Worm (Caenorhabditis elegans): ENCODE results near the gene col-145.

Gene col-145

DNA sequence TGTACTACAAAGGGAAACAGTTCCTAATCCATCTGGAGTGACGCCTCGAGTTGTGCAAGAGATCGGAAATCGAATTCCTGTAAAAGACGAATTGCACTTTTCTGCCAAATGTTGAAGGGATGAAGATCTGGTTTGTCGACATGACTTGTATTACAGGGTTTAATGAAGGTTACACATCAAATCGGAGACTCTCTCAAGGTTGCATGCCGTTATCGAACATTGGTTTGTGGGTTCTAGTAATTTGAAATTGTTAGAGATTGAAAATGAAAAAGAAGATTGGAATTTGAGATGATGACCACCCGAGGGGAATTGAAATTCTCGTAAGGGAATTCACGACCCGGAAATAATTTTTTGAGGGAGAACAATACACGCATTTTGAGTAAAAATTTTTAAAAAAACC, 3.5 kb upstream of the col-145 start:
- peak; percentile 13 for TF ChIP-seq nhr-25 (tag; optimal IDR thresholded peaks at IDR 0.05; ENCODE audit: borderline replicate concordance, insufficient read depth)
- peak; percentile 19 for TF ChIP-seq nhr-28 (tag; optimal IDR thresholded peaks at IDR 0.05)
- TF ChIP-seq unc-62 (GFP tag; optimal IDR thresholded peaks at IDR 0.05 in 1 of 2): peak in 1 of 2 experiments; percentile 89
- no peak for TF ChIP-seq unc-62 (tag; optimal IDR thresholded peaks at IDR 0.05)
- no peak for TF ChIP-seq lin-39 (tag; optimal IDR thresholded peaks at IDR 0.05)
- TF ChIP-seq aha-1 (tag): peak; percentile 22
- TF ChIP-seq nhr-77 (tag; optimal IDR thresholded peaks at IDR 0.05): no peak

- no peak for TF ChIP-seq mdl-1 (tag; optimal IDR thresholded peaks at IDR 0.05)
- TF ChIP-seq rbr-2 (tag; optimal IDR thresholded peaks at IDR 0.05): no peak
- 0 out of 2 replicates have a peak, but pooled peaks have one; percentile 33 for TF ChIP-seq T26A8.4 (GFP tag; IDR thresholded peaks at IDR 0.05)
- TF ChIP-seq zfp-2 (tag; optimal IDR thresholded peaks at IDR 0.05): no peak
- TF ChIP-seq nhr-28 (tag; optimal IDR thresholded peaks at IDR 0.05): peak; percentile 41
- peak; percentile 95 for TF ChIP-seq ama-1 (optimal IDR thresholded peaks at IDR 0.05)
- peak; percentile 3 for TF ChIP-seq mep-1 (tag; optimal IDR thresholded peaks at IDR 0.05)
- TF ChIP-seq ztf-11 (tag; optimal IDR thresholded peaks at IDR 0.05): no peak
- peak in 1 of 2 experiments; percentile 66 for TF ChIP-seq unc-62 (GFP tag; optimal IDR thresholded peaks at IDR 0.05 in 1 of 2)
- TF ChIP-seq unc-62 (tag; optimal IDR thresholded peaks at IDR 0.05): no peak
- no peak for TF ChIP-seq Y75B8A.6 (GFP tag; IDR thresholded peaks at IDR 0.05)
- 0 out of 2 replicates have a peak, but pooled peaks have one; percentile 18 for TF ChIP-seq nhr-42 (GFP tag; IDR thresholded peaks at IDR 0.05)
- no peak for TF ChIP-seq ZK546.5 (tag; optimal IDR thresholded peaks at IDR 0.05)
- TF ChIP-seq nhr-111 (GFP tag; optimal IDR thresholded peaks at IDR 0.05): no peak
- peak; percentile 6 for TF ChIP-seq hlh-11 (tag; optimal IDR thresholded peaks at IDR 0.05)
- no peak for TF ChIP-seq ceh-44 (GFP tag; IDR thresholded peaks at IDR 0.05)
- no peak for TF ChIP-seq skn-1 (tag; optimal IDR thresholded peaks at IDR 0.05)
- TF ChIP-seq nhr-25 (tag; optimal IDR thresholded peaks at IDR 0.05; ENCODE audit: borderline replicate concordance, insufficient read depth): peak; percentile 76
- TF ChIP-seq snpc-1.2 (GFP tag; IDR thresholded peaks at IDR 0.05): peak; percentile 35; the same call in 1 of the 2 replicates
Observed at ce11 chrV:9165073-9165699, 2.4 kb upstream of the col-145 start, which contains the start of gene col-10. col-10 (minus strand) TSS chrV:9165307.

DNA sequence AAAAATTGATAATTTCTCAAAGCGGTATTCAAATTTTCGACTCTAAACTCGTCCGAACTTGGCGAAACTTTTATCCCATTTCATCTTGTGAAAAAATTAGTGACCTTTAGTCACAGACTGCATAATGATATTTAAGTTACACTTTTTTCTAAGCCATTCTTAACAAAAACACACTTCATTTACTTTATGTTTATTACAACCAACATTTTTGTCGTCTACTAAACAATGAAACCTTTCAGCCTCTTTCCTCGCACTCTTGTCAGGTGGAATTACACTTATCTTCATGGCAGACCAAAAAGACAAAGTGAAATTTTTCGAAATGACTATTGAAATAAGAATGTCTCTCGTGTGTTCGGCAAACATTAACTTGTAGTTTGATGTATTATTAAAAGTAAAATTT, 1.1 kb upstream of the col-145 start:
- TF ChIP-seq dmd-6 (GFP tag; IDR thresholded peaks at IDR 0.05): no peak
- no peak for TF ChIP-seq nhr-28 (tag; optimal IDR thresholded peaks at IDR 0.05)
- peak; percentile 98 for TF ChIP-seq ama-1 (optimal IDR thresholded peaks at IDR 0.05)
- TF ChIP-seq mdt-29 (GFP tag; IDR thresholded peaks at IDR 0.05): no peak
- TF ChIP-seq ztf-7 (tag; optimal IDR thresholded peaks at IDR 0.05): no peak
- TF ChIP-seq mes-2 (tag; optimal IDR thresholded peaks at IDR 0.05; ENCODE audit: poor library complexity, severe bottlenecking): peak; percentile 35
- TF ChIP-seq lin-1 (GFP tag; IDR thresholded peaks at IDR 0.05): no peak
- no peak for TF ChIP-seq ctbp-1 (GFP tag; IDR thresholded peaks at IDR 0.05)
- TF ChIP-seq T26A8.4 (GFP tag; IDR thresholded peaks at IDR 0.05): 0 out of 2 replicates have a peak, but pooled peaks have one; percentile 52
- peak; percentile 39 for TF ChIP-seq mep-1 (tag; optimal IDR thresholded peaks at IDR 0.05)
- peak in 1 of 2 experiments; percentile 24 for TF ChIP-seq unc-62 (GFP tag; optimal IDR thresholded peaks at IDR 0.05 in 1 of 2)
- TF ChIP-seq unc-62 (tag; optimal IDR thresholded peaks at IDR 0.05): no peak

DNA sequence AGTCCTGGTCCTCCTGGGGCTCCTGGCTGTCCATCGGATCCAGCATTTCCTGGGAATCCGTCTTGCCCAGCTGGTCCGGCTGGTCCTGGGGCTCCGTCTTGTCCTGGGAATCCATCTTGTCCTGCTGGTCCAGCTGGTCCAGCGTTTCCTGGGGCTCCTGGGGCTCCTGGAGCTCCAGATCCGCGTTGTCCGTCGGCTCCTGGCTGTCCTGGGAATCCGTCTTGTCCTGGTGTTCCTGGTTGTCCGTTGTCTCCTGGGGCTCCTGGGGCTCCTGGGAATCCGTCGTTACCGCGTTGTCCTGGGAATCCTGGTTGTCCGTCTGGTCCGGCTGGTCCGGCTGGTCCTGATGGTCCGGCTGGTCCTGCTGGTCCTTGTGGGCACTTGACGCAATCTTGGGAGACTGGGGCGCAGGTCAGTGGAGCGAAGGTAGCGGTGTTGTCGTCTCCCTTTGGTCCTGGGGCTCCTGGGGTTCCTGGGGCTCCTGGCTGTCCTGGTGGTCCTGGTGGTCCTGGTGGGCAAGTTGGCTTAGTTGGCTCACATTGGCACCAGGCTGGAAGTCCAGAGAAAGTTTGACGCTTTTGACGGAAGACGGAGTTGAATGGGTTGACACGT, 581 bp downstream of the col-145 start:
- TF ChIP-seq nhr-11 (tag; optimal IDR thresholded peaks at IDR 0.05) (no peak), egl-43 (GFP tag; IDR thresholded peaks at IDR 0.05) (0 out of 2 replicates have a peak, but pooled peaks have one; percentile 32), lsy-2 (tag; optimal IDR thresholded peaks at IDR 0.05) (no peak), ceh-62 (tag; optimal IDR thresholded peaks at IDR 0.05) (no peak), dmd-8 (GFP tag; IDR thresholded peaks at IDR 0.05) (no peak), T26A8.4 (GFP tag; IDR thresholded peaks at IDR 0.05) (0 out of 2 replicates have a peak, but pooled peaks have one; percentile 43), dve-1 (tag; optimal IDR thresholded peaks at IDR 0.05; ENCODE audit: insufficient read depth) (no peak), attf-4 (tag; optimal IDR thresholded peaks at IDR 0.05) (no peak), zfp-3 (GFP tag; conservative IDR thresholded peaks at IDR 0.05) (no peak), tra-1 (GFP tag; IDR thresholded peaks at IDR 0.05) (no peak), nhr-237 (tag; optimal IDR thresholded peaks at IDR 0.05) (no peak), lin-29 (GFP tag; IDR thresholded peaks at IDR 0.05) (no peak), set-16 (GFP tag; IDR thresholded peaks at IDR 0.05) (peak; percentile 96)
